Worm (Caenorhabditis elegans) whole organism, L3 larva: ENCODE measurements around the gene prx-10.
A peak's percentile ranks its signal among the peaks of the same experiment; 100 is the strongest.
"Not testable (repeated sequence)": the region's sequence is repeated elsewhere in the genome, so short reads cannot be mapped to it uniquely, and the experiment has no call there.

Experiments used
- ama-1 ChIP-seq: fragments of 150-350 bp; optimal IDR thresholded peaks from 2 replicates; lab custom pipeline; 2018
- eor-1 ChIP-seq, 2 experiments: fragments of 150-350 bp; optimal IDR thresholded peaks; 2 replicates each; lab custom pipeline; 2014 to 2018; ENCODE audit warnings: missing biosample characterization in 2 of 2, missing genetic modification characterization in 2 of 2
- fkh-10 ChIP-seq: sonication (generic microtip); optimal IDR thresholded peaks from 2 replicates; lab custom pipeline; 2017; ENCODE audit warnings: missing biosample characterization, missing genetic modification reagents, missing genetic modification characterization
- fkh-2 ChIP-seq: fragments of 150-350 bp; optimal IDR thresholded peaks from 2 replicates; lab custom pipeline; 2014; ENCODE audit warnings: missing biosample characterization, missing genetic modification reagents, missing genetic modification characterization
- lin-39 ChIP-seq: fragments of 150-350 bp; optimal IDR thresholded peaks from 2 replicates; lab custom pipeline; 2018; ENCODE audit warnings: missing biosample characterization, missing genetic modification reagents, missing genetic modification characterization
- nhr-237 ChIP-seq: fragments of 150-350 bp; optimal IDR thresholded peaks from 2 replicates; lab custom pipeline; 2014; ENCODE audit warnings: missing biosample characterization, missing genetic modification characterization
- pqm-1 ChIP-seq: fragments of 150-350 bp; optimal IDR thresholded peaks from 2 replicates; lab custom pipeline; 2017; ENCODE audit warnings: missing biosample characterization, missing genetic modification characterization, inconsistent platforms
- skn-1 ChIP-seq: fragments of 150-350 bp; optimal IDR thresholded peaks from 2 replicates; lab custom pipeline; 2014; ENCODE audit warnings: missing biosample characterization, missing genetic modification characterization
- unc-62 ChIP-seq: fragments of 150-350 bp; sonication (generic microtip); optimal IDR thresholded peaks from 4 replicates; lab custom pipeline; 2014; ENCODE audit warnings: missing biosample characterization, missing genetic modification reagents, missing genetic modification characterization
- zag-1 ChIP-seq: fragments of 150-350 bp; optimal IDR thresholded peaks from 2 replicates; lab custom pipeline; 2014; ENCODE audit warnings: missing biosample characterization, missing genetic modification characterization
- ztf-4 ChIP-seq: fragments of 150-350 bp; optimal IDR thresholded peaks from 2 replicates; lab custom pipeline; 2014; ENCODE audit warnings: missing biosample characterization, missing genetic modification characterization

DNA sequence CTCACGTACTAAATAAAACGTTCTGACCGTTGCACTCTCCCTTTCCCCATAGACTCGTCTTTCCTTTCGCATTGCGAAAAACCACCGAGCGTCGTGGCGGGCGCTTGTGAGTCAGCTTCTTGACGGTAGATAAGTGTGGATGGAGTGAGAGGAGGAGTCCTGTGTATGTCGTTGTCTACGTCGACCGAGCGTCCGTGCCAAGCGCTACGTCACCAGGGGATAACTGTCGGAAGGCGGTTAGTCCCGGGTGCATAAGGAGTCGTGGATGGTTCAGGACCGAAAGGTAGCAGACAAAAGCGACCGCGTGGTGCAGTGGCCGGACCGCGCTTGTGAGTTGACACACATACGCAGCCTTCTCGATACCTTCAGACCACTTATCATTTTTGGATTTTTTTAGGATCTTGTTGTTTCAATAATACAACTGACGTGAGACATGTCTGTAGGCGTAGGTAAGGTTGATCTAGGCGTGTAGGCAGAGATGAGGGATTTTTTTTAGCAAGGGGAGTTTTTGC is 25.0 kb upstream of the prx-10 start:
- TF ChIP-seq lin-39 (tag; lab: Kevin White, UChicago) (peak; percentile 25), ztf-4 (peak; percentile 3)
- not testable (repeated sequence) for TF ChIP-seq fkh-2 (tag; lab: Kevin White, UChicago); eor-1 (tag; optimal IDR thresholded peaks at IDR 0.05; lab: Kevin White, UChicago); fkh-10 (GFP tag; lab: Kevin White, UChicago); unc-62 (GFP tag; lab: Kevin White, UChicago); pqm-1 (tag; lab: Kevin White, UChicago); nhr-237 (tag; lab: Kevin White, UChicago); ama-1; zag-1 (tag; lab: Kevin White, UChicago); skn-1 (tag; lab: Kevin White, UChicago)
